Fruit fly (Drosophila melanogaster) whole organism, embryonic: ENCODE data around the gene CG9926.

Experiments used
- Atf3 ChIP-seq: fragments of 200-800 bp; sonication (Bioruptor generic); optimal IDR thresholded peaks from 3 replicates; lab custom pipeline; 2016; ENCODE audit warnings: missing biosample characterization, missing genetic modification characterization
- Bgb ChIP-seq: fragments of 200-800 bp; sonication (Bioruptor generic); IDR thresholded peaks from 2 replicates; pipeline ENCODE4 v1.3.6; 2022; ENCODE audit warnings: missing biosample characterization, missing genetic modification characterization; ENCODE audit not compliant: partially characterized antibody
- CG10147 ChIP-seq: fragments of 200-800 bp; sonication (Bioruptor generic); optimal IDR thresholded peaks from 2 replicates; lab custom pipeline; 2019; ENCODE audit warnings: missing biosample characterization, mild to moderate bottlenecking, missing genetic modification characterization, moderate library complexity
- CG11695 ChIP-seq: fragments of 200-800 bp; sonication (Bioruptor generic); IDR thresholded peaks from 3 replicates; pipeline ENCODE4 v1.3.6; 2022; ENCODE audit warnings: missing biosample characterization, missing genetic modification characterization
- CG12769 ChIP-seq: fragments of 200-800 bp; sonication (Bioruptor generic); optimal IDR thresholded peaks from 2 replicates; lab custom pipeline; 2019; ENCODE audit warnings: missing biosample characterization, mild to moderate bottlenecking, missing genetic modification characterization, moderate library complexity
- CG14014 ChIP-seq: fragments of 200-800 bp; sonication (Bioruptor generic); IDR thresholded peaks from 2 replicates; pipeline ENCODE4 v1.3.6; 2022; ENCODE audit warnings: missing biosample characterization, missing genetic modification characterization
- CG1603 ChIP-seq: fragments of 200-800 bp; sonication (Bioruptor generic); optimal IDR thresholded peaks from 2 replicates; lab custom pipeline; 2019; ENCODE audit warnings: missing biosample characterization, mild to moderate bottlenecking, missing genetic modification characterization, moderate library complexity
- CG16813 ChIP-seq: fragments of 200-800 bp; sonication (Bioruptor generic); IDR thresholded peaks from 3 replicates; pipeline ENCODE4 v1.3.6; 2022; ENCODE audit warnings: missing biosample characterization, missing genetic modification characterization; ENCODE audit not compliant: partially characterized antibody
- CG17829 ChIP-seq: fragments of 200-800 bp; optimal IDR thresholded peaks from 2 replicates; lab custom pipeline; 2019; ENCODE audit warnings: missing biosample characterization, mild to moderate bottlenecking, missing genetic modification characterization, moderate library complexity
- CG17912 ChIP-seq: fragments of 200-800 bp; sonication (Bioruptor generic); optimal IDR thresholded peaks from 2 replicates; lab custom pipeline; 2018; ENCODE audit warnings: missing biosample characterization, mild to moderate bottlenecking, missing genetic modification characterization
- CG2202 ChIP-seq: fragments of 200-800 bp; sonication (Bioruptor generic); optimal IDR thresholded peaks from 2 replicates; lab custom pipeline; 2018; ENCODE audit warnings: missing biosample characterization, mild to moderate bottlenecking, missing genetic modification characterization
- CG31388 ChIP-seq: fragments of 200-800 bp; sonication (Bioruptor generic); optimal IDR thresholded peaks from 2 replicates; lab custom pipeline; 2016; ENCODE audit warnings: missing biosample characterization, missing genetic modification characterization
- CG32772 ChIP-seq: fragments of 200-800 bp; sonication (Bioruptor generic); IDR thresholded peaks from 2 replicates; pipeline ENCODE4 v1.3.6; 2022; ENCODE audit warnings: missing biosample characterization, missing genetic modification characterization
- CG3281 ChIP-seq: fragments of 200-800 bp; sonication (Bioruptor generic); optimal IDR thresholded peaks from 3 replicates; lab custom pipeline; 2017; ENCODE audit warnings: missing biosample characterization, mild to moderate bottlenecking, missing genetic modification characterization
- CG6765 ChIP-seq: fragments of 200-800 bp; sonication (Bioruptor generic); optimal IDR thresholded peaks from 3 replicates; lab custom pipeline; 2017; ENCODE audit warnings: missing biosample characterization, mild to moderate bottlenecking, missing genetic modification characterization
- CG6791 ChIP-seq: fragments of 200-800 bp; sonication (Bioruptor generic); IDR thresholded peaks from 3 replicates; pipeline ENCODE4 v1.3.6; 2022; ENCODE audit warnings: missing biosample characterization, missing genetic modification characterization; ENCODE audit not compliant: partially characterized antibody
- CG6854 ChIP-seq: fragments of 200-800 bp; sonication (Bioruptor generic); optimal IDR thresholded peaks from 3 replicates; lab custom pipeline; 2017; ENCODE audit warnings: missing biosample characterization, mild to moderate bottlenecking, missing genetic modification characterization
- CG7357 ChIP-seq: fragments of 200-800 bp; sonication (Bioruptor generic); IDR thresholded peaks from 3 replicates; pipeline ENCODE4 v1.3.6; 2022; ENCODE audit warnings: missing biosample characterization, missing genetic modification characterization
- CG7839 ChIP-seq: fragments of 200-800 bp; sonication (Bioruptor generic); optimal IDR thresholded peaks from 3 replicates; lab custom pipeline; 2018; ENCODE audit warnings: missing biosample characterization, mild to moderate bottlenecking, missing genetic modification characterization, moderate library complexity
- CG8281 ChIP-seq: fragments of 200-800 bp; sonication (Bioruptor generic); optimal IDR thresholded peaks from 2 replicates; lab custom pipeline; 2018; ENCODE audit warnings: missing biosample characterization, mild to moderate bottlenecking, missing genetic modification characterization, moderate library complexity
- CG8290 ChIP-seq, 3 experiments: fragments of 200-800 bp; sonication (Bioruptor generic); optimal IDR thresholded peaks; 2 replicates each; lab custom pipeline; 2016 to 2019; ENCODE audit warnings: missing biosample characterization in 3 of 3, missing genetic modification characterization in 3 of 3, mild to moderate bottlenecking in 2 of 3, moderate library complexity in 1 of 3
- CG8478 ChIP-seq: fragments of >200 bp; optimal IDR thresholded peaks from 2 replicates; lab custom pipeline; 2018
- CG9215 ChIP-seq: fragments of 200-800 bp; sonication (Bioruptor generic); IDR thresholded peaks from 2 replicates; pipeline ENCODE4 v1.3.6; 2022; ENCODE audit warnings: missing biosample characterization, missing genetic modification characterization
- CHES-1-like ChIP-seq: fragments of 200-800 bp; sonication (Bioruptor generic); optimal IDR thresholded peaks from 2 replicates; lab custom pipeline; 2016; ENCODE audit warnings: missing biosample characterization, missing genetic modification characterization
- Deaf1 ChIP-seq: fragments of 200-800 bp; optimal IDR thresholded peaks from 3 replicates; lab custom pipeline; 2019; ENCODE audit warnings: missing biosample characterization, mild to moderate bottlenecking, missing genetic modification characterization, moderate library complexity
- Drgx ChIP-seq: fragments of 200-800 bp; sonication (Bioruptor generic); IDR thresholded peaks from 2 replicates; pipeline ENCODE4 v1.3.6; 2022; ENCODE audit warnings: missing biosample characterization, missing genetic modification characterization
- Eip74EF ChIP-seq, 2 experiments: fragments of 200-800 bp in 1 of 2; fragments of >200 bp in 1 of 2; sonication (Bioruptor generic) in 1 of 2; optimal IDR thresholded peaks; 2 replicates each; lab custom pipeline; 2017 to 2019; ENCODE audit warnings: missing biosample characterization in 2 of 2, missing genetic modification characterization in 2 of 2, mild to moderate bottlenecking in 1 of 2, moderate library complexity in 1 of 2
- H15 ChIP-seq: fragments of 200-800 bp; sonication (Bioruptor generic); IDR thresholded peaks from 3 replicates; pipeline ENCODE4 v1.3.6; 2022; ENCODE audit warnings: missing biosample characterization, missing genetic modification characterization
- HLH4C ChIP-seq: fragments of 200-800 bp; sonication (Bioruptor generic); IDR thresholded peaks from 3 replicates; pipeline ENCODE4 v1.3.6; 2022; ENCODE audit warnings: missing biosample characterization, missing genetic modification characterization; ENCODE audit not compliant: partially characterized antibody
- Hsf ChIP-seq: fragments of 200-800 bp; sonication (Bioruptor generic); optimal IDR thresholded peaks from 3 replicates; lab custom pipeline; 2016; ENCODE audit warnings: missing biosample characterization, missing genetic modification characterization
- Mad ChIP-seq: fragments of 200-800 bp; sonication (Bioruptor generic); optimal IDR thresholded peaks from 2 replicates; lab custom pipeline; 2016; ENCODE audit warnings: missing biosample characterization, missing genetic modification characterization
- Sry-β ChIP-seq: fragments of 200-800 bp; sonication (Bioruptor generic); optimal IDR thresholded peaks from 2 replicates; lab custom pipeline; 2018; ENCODE audit warnings: missing biosample characterization, mild to moderate bottlenecking, missing genetic modification characterization, moderate library complexity
- Xbp1 ChIP-seq: fragments of 200-800 bp; sonication (Bioruptor generic); optimal IDR thresholded peaks from 3 replicates; lab custom pipeline; 2016; ENCODE audit warnings: missing biosample characterization, mild to moderate bottlenecking, missing genetic modification characterization
- abd-A ChIP-seq: fragments of 200-800 bp; sonication (Bioruptor generic); optimal IDR thresholded peaks from 3 replicates; lab custom pipeline; 2019; ENCODE audit warnings: missing biosample characterization, mild to moderate bottlenecking, missing genetic modification characterization, moderate library complexity
- cad ChIP-seq: fragments of >200 bp; optimal IDR thresholded peaks from 2 replicates; lab custom pipeline; 2017; ENCODE audit warnings: missing biosample characterization, missing genetic modification characterization
- chn ChIP-seq: fragments of 200-800 bp; sonication (Bioruptor generic); optimal IDR thresholded peaks from 2 replicates; lab custom pipeline; 2016; ENCODE audit warnings: missing biosample characterization, missing genetic modification characterization
- danr ChIP-seq: fragments of 200-800 bp; sonication (Bioruptor generic); IDR thresholded peaks from 2 replicates; pipeline ENCODE4 v1.3.6; 2022; ENCODE audit warnings: missing biosample characterization, missing genetic modification characterization
- dysf ChIP-seq: fragments of 200-800 bp; sonication (Bioruptor generic); IDR thresholded peaks from 3 replicates; pipeline ENCODE4 v1.3.6; 2022; ENCODE audit warnings: missing biosample characterization, missing genetic modification characterization
- lov ChIP-seq, 2 experiments: fragments of 200-800 bp in 1 of 2; fragments of >200 bp in 1 of 2; sonication (Bioruptor generic) in 1 of 2; IDR thresholded peaks in 1 of 2; optimal IDR thresholded peaks in 1 of 2; 2 replicates in 1 of 2; 3 replicates in 1 of 2; pipeline versions ENCODE4 v1.3.6 to Lab custom; 2017 to 2022; ENCODE audit warnings: missing biosample characterization in 1 of 2, missing genetic modification characterization in 1 of 2
- onecut ChIP-seq: fragments of 200-800 bp; sonication (Bioruptor generic); IDR thresholded peaks from 2 replicates; pipeline ENCODE4 v1.3.6; 2022; ENCODE audit warnings: missing biosample characterization, missing genetic modification characterization
- pros ChIP-seq: fragments of 200-800 bp; sonication (Bioruptor generic); optimal IDR thresholded peaks from 3 replicates; lab custom pipeline; 2019; ENCODE audit warnings: missing biosample characterization, mild to moderate bottlenecking, missing genetic modification characterization, moderate library complexity
- sima ChIP-seq: fragments of 200-800 bp; sonication (Bioruptor generic); optimal IDR thresholded peaks from 2 replicates; lab custom pipeline; 2016; ENCODE audit warnings: missing biosample characterization, missing genetic modification characterization
- so ChIP-seq: fragments of 200-800 bp; sonication (Bioruptor generic); IDR thresholded peaks from 3 replicates; pipeline ENCODE4 v1.3.6; 2022; ENCODE audit warnings: missing biosample characterization, missing genetic modification characterization
- stwl ChIP-seq: fragments of 200-800 bp; sonication (Bioruptor generic); optimal IDR thresholded peaks from 3 replicates; lab custom pipeline; 2018; ENCODE audit warnings: missing biosample characterization, mild to moderate bottlenecking, missing genetic modification characterization, moderate library complexity
- trh ChIP-seq: fragments of 200-800 bp; sonication (Bioruptor generic); optimal IDR thresholded peaks from 2 replicates; lab custom pipeline; 2016; ENCODE audit warnings: missing biosample characterization, missing genetic modification characterization
- unc-4 ChIP-seq: fragments of 200-800 bp; sonication (Bioruptor generic); IDR thresholded peaks from 2 replicates; pipeline ENCODE4 v1.3.6; 2022; ENCODE audit warnings: missing biosample characterization, missing genetic modification characterization; ENCODE audit not compliant: partially characterized antibody
- vfl ChIP-seq: fragments of 200-800 bp; sonication (Bioruptor generic); optimal IDR thresholded peaks from 2 replicates; lab custom pipeline; 2016; ENCODE audit warnings: missing biosample characterization, missing genetic modification characterization
- vnd ChIP-seq: fragments of 200-800 bp; sonication (Bioruptor generic); IDR thresholded peaks from 3 replicates; pipeline ENCODE4 v1.3.6; 2022; ENCODE audit warnings: missing biosample characterization, missing genetic modification characterization; ENCODE audit not compliant: partially characterized antibody
- vvl ChIP-seq: fragments of 200-800 bp; sonication (Bioruptor generic); IDR thresholded peaks from 2 replicates; pipeline ENCODE4 v1.3.6; 2022; ENCODE audit warnings: missing biosample characterization, missing genetic modification characterization
- zen2 ChIP-seq: fragments of 200-800 bp; sonication (Bioruptor generic); IDR thresholded peaks from 3 replicates; pipeline ENCODE4 v1.3.6; 2022; ENCODE audit warnings: missing biosample characterization, missing genetic modification characterization; ENCODE audit not compliant: partially characterized antibody

Gene CG9926

DNA sequence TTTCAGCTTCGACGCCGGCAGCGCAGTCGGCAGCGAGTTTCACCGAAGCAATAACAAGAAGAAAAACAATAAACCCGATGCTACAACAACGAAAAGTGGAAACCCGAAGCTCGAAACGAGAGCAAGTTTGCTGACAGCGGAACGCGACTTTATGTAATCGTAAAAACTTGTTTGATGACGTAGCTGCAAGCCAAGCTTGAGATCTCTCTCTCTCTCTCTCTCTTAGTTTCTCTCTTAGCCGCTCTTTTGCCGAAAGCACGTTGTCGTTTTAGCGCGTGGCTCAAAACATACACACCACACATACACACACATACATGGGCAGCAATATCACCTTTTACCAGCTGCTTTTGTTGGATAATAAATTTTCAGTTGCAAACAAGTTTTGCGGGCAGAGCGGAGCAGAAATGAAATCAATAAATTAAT is 25.1 kb upstream of the CG9926 start (continued):
- TF ChIP-seq Mad (no peak), vnd (GFP tag; lab: Robert Waterston, UW) (no peak), lov (optimal IDR thresholded peaks at IDR 0.05; lab: Kevin White, UChicago) (no peak), lov (GFP tag; IDR thresholded peaks at IDR 0.05; lab: Robert Waterston, UW) (no peak), CG10147 (GFP tag; lab: Kevin White, UChicago) (no peak), CG2202 (tag; lab: Kevin White, UChicago) (no peak), unc-4 (GFP tag; lab: Robert Waterston, UW) (peak; percentile 30; the same call in 1 of the 2 replicates), onecut (peak; percentile 47), danr (GFP tag; lab: Robert Waterston, UW) (no peak), pros (peak; percentile 84), CG31388 (GFP tag; lab: Kevin White, UChicago) (no peak), CG32772 (no peak), CG7839 (tag; lab: Kevin White, UChicago) (no peak), Atf3 (no peak), so (no peak), Hsf (GFP tag; lab: Kevin White, UChicago) (no peak), cad (peak; percentile 36), Xbp1 (GFP tag; lab: Kevin White, UChicago) (no peak), Bgb (GFP tag; lab: Robert Waterston, UW) (no peak), trh (GFP tag; lab: Kevin White, UChicago) (no peak), CHES-1-like (GFP tag; lab: Kevin White, UChicago) (no peak), CG11695 (GFP tag; lab: Robert Waterston, UW) (no peak), CG17829 (tag; lab: Kevin White, UChicago) (no peak), abd-A (peak; percentile 82), CG6854 (GFP tag; lab: Kevin White, UChicago) (no peak), Eip74EF (GFP tag; optimal IDR thresholded peaks at IDR 0.05; lab: Kevin White, UChicago) (peak in 1 of 2 experiments; percentile 20), CG8478 (lab: Kevin White, UChicago) (no peak), Deaf1 (tag; lab: Kevin White, UChicago) (peak; percentile 92), CG6765 (GFP tag; lab: Kevin White, UChicago) (no peak), zen2 (GFP tag; lab: Robert Waterston, UW) (no peak), dysf (GFP tag; lab: Robert Waterston, UW) (no peak), vfl (GFP tag; lab: Kevin White, UChicago) (no peak), stwl (tag; lab: Kevin White, UChicago) (no peak), CG6791 (GFP tag; lab: Robert Waterston, UW) (0 out of 3 replicates have a peak, but pooled peaks have one; percentile 23), CG1603 (tag; lab: Kevin White, UChicago) (no peak), Drgx (GFP tag; lab: Robert Waterston, UW) (no peak), sima (no peak), CG14014 (GFP tag; lab: Robert Waterston, UW) (no peak), Sry-β (GFP tag; lab: Kevin White, UChicago) (no peak), CG7357 (no peak), CG8290 (GFP tag; optimal IDR thresholded peaks at IDR 0.05; lab: Kevin White, UChicago) (no peak), CG8290 (tag; optimal IDR thresholded peaks at IDR 0.05; lab: Kevin White, UChicago) (no peak), CG16813 (no peak), H15 (GFP tag; lab: Robert Waterston, UW) (no peak), chn (GFP tag; lab: Kevin White, UChicago) (no peak), CG8281 (tag; lab: Kevin White, UChicago) (no peak), HLH4C (GFP tag; lab: Robert Waterston, UW) (no peak), CG9215 (no peak), CG12769 (tag; lab: Kevin White, UChicago) (peak; percentile 68), vvl (peak; percentile 9; the same call in 1 of the 2 replicates), CG17912 (GFP tag; lab: Kevin White, UChicago) (no peak), CG3281 (GFP tag; lab: Kevin White, UChicago) (no peak)
- TF ChIP-seq, all 482 proteins: peak for 32
